Worm (Caenorhabditis elegans) whole organism, mixed stage, embryonic: ENCODE data around the gene W02D7.12.

Source experiments
- M03D4.4 ChIP-seq: sonication (generic microtip); optimal IDR thresholded peaks from 2 replicates; lab custom pipeline; 2017; ENCODE audit warnings: mild to moderate bottlenecking, missing genetic modification characterization, missing compliant biosample characterization
- bed-3 ChIP-seq: fragments of 200-800 bp; sonication (Bioruptor generic); optimal IDR thresholded peaks from 3 replicates; lab custom pipeline; 2018; ENCODE audit warnings: mild to moderate bottlenecking, missing genetic modification characterization, moderate library complexity, missing compliant biosample characterization
- blmp-1 ChIP-seq: fragments of 150-350 bp; optimal IDR thresholded peaks from 2 replicates; lab custom pipeline; 2014; ENCODE audit warnings: missing biosample characterization, missing genetic modification characterization
- ceh-39 ChIP-seq: fragments of 150-350 bp; optimal IDR thresholded peaks from 2 replicates; lab custom pipeline; 2014; ENCODE audit warnings: missing biosample characterization, missing genetic modification characterization
- ceh-43 ChIP-seq: fragments of 200-800 bp; sonication (Bioruptor generic); optimal IDR thresholded peaks from 2 replicates; lab custom pipeline; 2018; ENCODE audit warnings: mild to moderate bottlenecking, missing genetic modification characterization, moderate library complexity, missing compliant biosample characterization
- ces-1 ChIP-seq: fragments of 150-350 bp; optimal IDR thresholded peaks from 2 replicates; lab custom pipeline; 2014; ENCODE audit warnings: missing biosample characterization, missing genetic modification reagents, missing genetic modification characterization
- cnd-1 ChIP-seq: fragments of 200-800 bp; sonication (Bioruptor generic); optimal IDR thresholded peaks from 2 replicates; lab custom pipeline; 2018; ENCODE audit warnings: mild to moderate bottlenecking, missing genetic modification characterization, missing compliant biosample characterization
- drap-1 ChIP-seq: fragments of 200-800 bp; sonication (Bioruptor generic); optimal IDR thresholded peaks from 3 replicates; lab custom pipeline; 2018; ENCODE audit warnings: mild to moderate bottlenecking, missing genetic modification characterization, missing compliant biosample characterization
- elt-1 ChIP-seq: sonication (generic microtip); optimal IDR thresholded peaks from 2 replicates; lab custom pipeline; 2017; ENCODE audit warnings: missing genetic modification characterization, mild to moderate bottlenecking, missing compliant biosample characterization, antibody characterized with exemption, moderate library complexity, borderline replicate concordance; ENCODE audit not compliant: insufficient read depth
- elt-3 ChIP-seq: fragments of 150-350 bp; optimal IDR thresholded peaks from 2 replicates; lab custom pipeline; 2014; ENCODE audit warnings: missing biosample characterization, missing genetic modification characterization
- flh-1 ChIP-seq: fragments of 200-800 bp; sonication (Bioruptor generic); optimal IDR thresholded peaks from 2 replicates; lab custom pipeline; 2018; ENCODE audit warnings: mild to moderate bottlenecking, missing genetic modification characterization, moderate library complexity, missing compliant biosample characterization
- ham-2 ChIP-seq: fragments of 200-800 bp; sonication (Bioruptor generic); optimal IDR thresholded peaks from 2 replicates; lab custom pipeline; 2018; ENCODE audit warnings: mild to moderate bottlenecking, missing genetic modification characterization, missing compliant biosample characterization
- hlh-1 ChIP-seq: fragments of 150-350 bp; optimal IDR thresholded peaks from 2 replicates; lab custom pipeline; 2014; ENCODE audit warnings: missing biosample characterization, missing genetic modification reagents, missing genetic modification characterization
- lin-13 ChIP-seq: fragments of 150-350 bp; optimal IDR thresholded peaks from 2 replicates; lab custom pipeline; 2014; ENCODE audit warnings: missing biosample characterization, missing genetic modification characterization
- lin-32 ChIP-seq: fragments of 200-800 bp; sonication (Bioruptor generic); optimal IDR thresholded peaks from 2 replicates; lab custom pipeline; 2018; ENCODE audit warnings: mild to moderate bottlenecking, missing genetic modification characterization, missing compliant biosample characterization
- lsy-2 ChIP-seq: fragments of 150-350 bp; optimal IDR thresholded peaks from 2 replicates; lab custom pipeline; 2014; ENCODE audit warnings: missing biosample characterization, missing genetic modification characterization
- mab-5 ChIP-seq: fragments of 150-350 bp; optimal IDR thresholded peaks from 2 replicates; lab custom pipeline; 2014; ENCODE audit warnings: missing biosample characterization, missing genetic modification characterization
- mep-1 ChIP-seq: fragments of 150-350 bp; optimal IDR thresholded peaks from 2 replicates; lab custom pipeline; 2017; ENCODE audit warnings: missing biosample characterization, missing genetic modification reagents, missing genetic modification characterization, inconsistent platforms
- mls-2 ChIP-seq: sonication (generic microtip); optimal IDR thresholded peaks from 2 replicates; lab custom pipeline; 2016; ENCODE audit warnings: mild to moderate bottlenecking, missing genetic modification characterization, moderate library complexity, missing compliant biosample characterization
- nhr-12 ChIP-seq: fragments of 150-350 bp; optimal IDR thresholded peaks from 2 replicates; lab custom pipeline; 2014; ENCODE audit warnings: missing biosample characterization, missing genetic modification characterization
- nhr-28 ChIP-seq: fragments of 150-350 bp; optimal IDR thresholded peaks from 2 replicates; lab custom pipeline; 2014; ENCODE audit warnings: missing biosample characterization, missing genetic modification characterization
- nhr-76 ChIP-seq: sonication (generic microtip); optimal IDR thresholded peaks from 2 replicates; lab custom pipeline; 2017; ENCODE audit warnings: missing biosample characterization, missing genetic modification characterization
- pha-4 ChIP-seq: fragments of 150-350 bp; optimal IDR thresholded peaks from 2 replicates; lab custom pipeline; 2018; ENCODE audit warnings: missing biosample characterization, missing genetic modification reagents, missing genetic modification characterization
- sem-2 ChIP-seq: fragments of 200-800 bp; sonication (Bioruptor generic); optimal IDR thresholded peaks from 2 replicates; lab custom pipeline; 2018; ENCODE audit warnings: mild to moderate bottlenecking, missing genetic modification characterization, missing compliant biosample characterization
- snpc-4 ChIP-seq: fragments of 150-350 bp; optimal IDR thresholded peaks from 2 replicates; lab custom pipeline; 2014; ENCODE audit warnings: missing biosample characterization, missing genetic modification characterization
- sptf-1 ChIP-seq: sonication (generic microtip); optimal IDR thresholded peaks from 2 replicates; lab custom pipeline; 2017; ENCODE audit warnings: mild to moderate bottlenecking, missing genetic modification characterization, moderate library complexity, missing compliant biosample characterization
- tbx-8 ChIP-seq: fragments of 200-800 bp; sonication (Bioruptor generic); optimal IDR thresholded peaks from 2 replicates; lab custom pipeline; 2018; ENCODE audit warnings: mild to moderate bottlenecking, missing genetic modification characterization, moderate library complexity, missing compliant biosample characterization
- unc-120 ChIP-seq: sonication (generic microtip); optimal IDR thresholded peaks from 2 replicates; lab custom pipeline; 2017; ENCODE audit warnings: missing genetic modification characterization, missing compliant biosample characterization; ENCODE audit not compliant: poor library complexity, severe bottlenecking
- unc-39 ChIP-seq: fragments of 150-350 bp; optimal IDR thresholded peaks from 2 replicates; lab custom pipeline; 2014; ENCODE audit warnings: missing biosample characterization, missing genetic modification characterization
- unc-62 ChIP-seq: fragments of 150-350 bp; optimal IDR thresholded peaks from 2 replicates; lab custom pipeline; 2014; ENCODE audit warnings: missing biosample characterization, missing genetic modification reagents, missing genetic modification characterization
- zip-8 ChIP-seq: fragments of 150-350 bp; optimal IDR thresholded peaks from 2 replicates; lab custom pipeline; 2014; ENCODE audit warnings: missing biosample characterization, missing genetic modification characterization
- ztf-11 ChIP-seq: fragments of 150-350 bp; optimal IDR thresholded peaks from 2 replicates; lab custom pipeline; 2014; ENCODE audit warnings: missing biosample characterization, missing genetic modification characterization

The W02D7.12 gene

DNA sequence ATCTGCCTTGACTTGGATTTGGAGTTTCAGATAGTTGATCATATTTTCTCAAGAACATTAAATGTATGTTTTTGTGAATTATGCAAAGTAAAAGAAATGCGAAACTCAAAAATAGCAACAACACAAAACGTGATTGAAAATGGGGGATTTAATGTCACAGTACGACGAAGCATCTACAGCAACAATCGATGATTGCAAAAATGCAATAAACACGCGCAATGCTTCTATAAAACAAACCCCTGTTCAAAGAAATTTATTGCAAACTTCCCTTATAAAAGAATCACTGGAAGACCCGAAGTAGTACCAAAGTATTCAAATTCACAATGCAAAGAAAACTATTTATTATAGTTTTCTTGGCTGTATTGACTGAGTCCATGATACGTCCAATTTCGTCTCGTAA lies 6.8 kb downstream of the W02D7.12 start, which contains the start of gene clec-219:
Gene clec-219, plus strand, starts transcription at position 301 of the 400 bp plus-strand sequence.
- TF ChIP-seq hlh-1 (no peak), zip-8 (tag; lab: Kevin White, UChicago) (no peak), unc-120 (no peak), mls-2 (tag; lab: Kevin White, UChicago) (no peak), ces-1 (GFP tag; lab: Kevin White, UChicago) (no peak), drap-1 (no peak), elt-1 (tag; lab: Kevin White, UChicago) (no peak), tbx-8 (no peak), flh-1 (GFP tag; lab: Kevin White, UChicago) (no peak), bed-3 (no peak), pha-4 (tag; lab: Kevin White, UChicago) (no peak), ztf-11 (tag; lab: Kevin White, UChicago) (no peak), cnd-1 (no peak), unc-39 (tag; lab: Kevin White, UChicago) (no peak), elt-3 (tag; lab: Kevin White, UChicago) (no peak), ceh-39 (no peak)

DNA sequence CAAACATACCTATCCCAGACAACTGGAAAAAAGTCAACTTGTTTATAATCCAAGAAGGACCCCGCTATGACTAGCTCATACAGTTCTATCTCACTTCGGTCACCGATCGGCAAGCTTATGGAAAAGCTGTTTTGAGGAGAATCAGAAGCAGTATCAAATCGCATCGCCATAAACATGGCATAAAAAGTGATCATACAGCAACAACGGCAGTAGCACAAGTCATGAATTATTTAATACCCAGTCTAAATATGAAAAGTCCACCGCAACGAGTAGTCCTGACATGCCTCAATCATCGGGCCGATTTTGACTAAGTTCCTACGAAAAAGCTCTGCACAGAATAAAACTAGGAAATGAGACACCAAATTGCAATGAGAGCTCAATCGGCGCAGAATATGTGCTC lies 12.2 kb downstream of the W02D7.12 start:
- no peak for TF ChIP-seq lsy-2 (tag; lab: Kevin White, UChicago)
- no peak for TF ChIP-seq mab-5 (tag; lab: Kevin White, UChicago)
- no peak for TF ChIP-seq pha-4 (tag; lab: Kevin White, UChicago)
- TF ChIP-seq nhr-76 (tag; lab: Kevin White, UChicago): no peak
- TF ChIP-seq elt-3 (tag; lab: Kevin White, UChicago): no peak
- no peak for TF ChIP-seq nhr-28 (tag; lab: Kevin White, UChicago)
- TF ChIP-seq drap-1: no peak
- TF ChIP-seq zip-8 (tag; lab: Kevin White, UChicago): no peak
- TF ChIP-seq mls-2 (tag; lab: Kevin White, UChicago): no peak
- no peak for TF ChIP-seq sptf-1 (tag; lab: Kevin White, UChicago)
- TF ChIP-seq lin-13 (tag; lab: Kevin White, UChicago): no peak
- no peak for TF ChIP-seq unc-39 (tag; lab: Kevin White, UChicago)
- no peak for TF ChIP-seq M03D4.4 (tag; lab: Kevin White, UChicago)
- TF ChIP-seq cnd-1: no peak
- no peak for TF ChIP-seq unc-62 (GFP tag; lab: Kevin White, UChicago)
- TF ChIP-seq lin-32 (GFP tag; lab: Kevin White, UChicago): no peak
- TF ChIP-seq unc-120: no peak
- no peak for TF ChIP-seq sem-2
- no peak for TF ChIP-seq snpc-4 (tag; lab: Kevin White, UChicago)
- TF ChIP-seq mep-1 (tag; lab: Kevin White, UChicago): no peak

ce11 chrV:8325906-8326305 lies 14.6 kb downstream of the W02D7.12 start:
- TF ChIP-seq ceh-39 (no peak), ces-1 (GFP tag; lab: Kevin White, UChicago) (no peak), lin-13 (tag; lab: Kevin White, UChicago) (no peak), hlh-1 (no peak), M03D4.4 (tag; lab: Kevin White, UChicago) (no peak), tbx-8 (no peak)

DNA sequence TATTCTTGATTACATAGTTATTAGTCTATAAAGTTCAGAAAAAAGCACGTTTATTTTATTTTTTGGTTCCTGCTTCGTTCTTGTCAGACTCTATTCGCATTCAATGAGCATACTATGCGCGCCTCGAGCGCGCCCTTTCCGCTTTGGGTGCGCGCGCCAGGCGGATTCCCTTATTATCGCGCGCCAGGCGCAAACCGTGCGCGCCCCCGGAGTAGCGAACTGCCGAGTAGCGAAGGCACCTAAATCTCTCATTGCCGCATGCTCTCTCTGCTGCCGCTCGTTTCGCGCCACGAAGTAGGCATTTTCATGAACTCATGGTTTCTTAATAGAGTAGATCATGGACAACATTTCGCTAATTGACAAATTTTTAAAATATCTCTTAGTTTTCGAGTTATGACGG lies 15.8 kb downstream of the W02D7.12 start:
- no peak for TF ChIP-seq bed-3
- no peak for TF ChIP-seq cnd-1
- TF ChIP-seq unc-120: no peak
- TF ChIP-seq sem-2: no peak
- no peak for TF ChIP-seq hlh-1
- TF ChIP-seq ces-1 (GFP tag; lab: Kevin White, UChicago): no peak
- no peak for TF ChIP-seq nhr-28 (tag; lab: Kevin White, UChicago)
- no peak for TF ChIP-seq nhr-12
- TF ChIP-seq ztf-11 (tag; lab: Kevin White, UChicago): no peak
- TF ChIP-seq blmp-1 (tag; lab: Kevin White, UChicago): no peak
- TF ChIP-seq mep-1 (tag; lab: Kevin White, UChicago): no peak
- no peak for TF ChIP-seq tbx-8
- TF ChIP-seq unc-62 (GFP tag; lab: Kevin White, UChicago): no peak
- TF ChIP-seq mls-2 (tag; lab: Kevin White, UChicago): no peak
- TF ChIP-seq zip-8 (tag; lab: Kevin White, UChicago): no peak
- TF ChIP-seq ceh-43 (GFP tag; lab: Kevin White, UChicago): no peak
- no peak for TF ChIP-seq nhr-76 (tag; lab: Kevin White, UChicago)
- no peak for TF ChIP-seq mab-5 (tag; lab: Kevin White, UChicago)

DNA sequence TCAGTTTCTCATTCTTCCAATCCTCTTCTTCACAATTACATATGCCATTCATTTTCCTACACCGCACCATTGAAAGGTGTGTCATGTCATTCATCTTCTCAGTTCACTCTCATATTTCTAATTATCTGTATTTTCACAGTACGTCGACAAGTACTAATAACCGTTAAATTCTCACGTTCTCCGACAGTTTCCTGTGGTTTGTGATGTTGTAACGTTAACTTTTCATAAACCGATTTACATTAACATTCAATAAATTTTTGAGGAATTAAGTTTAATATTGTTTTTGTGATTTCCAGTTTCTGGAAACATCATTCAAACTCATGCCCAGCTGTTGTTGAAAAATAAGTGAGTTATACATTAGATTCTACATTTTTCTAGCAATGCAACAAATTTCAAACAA lies 23.1 kb downstream of the W02D7.12 start, which contains the start of gene tmd-2:
Gene tmd-2, plus strand, starts transcription at position 301 of the 400 bp plus-strand sequence.
- TF ChIP-seq mls-2 (tag; lab: Kevin White, UChicago): no peak
- no peak for TF ChIP-seq cnd-1
- no peak for TF ChIP-seq unc-120
- no peak for TF ChIP-seq lin-32 (GFP tag; lab: Kevin White, UChicago)
- no peak for TF ChIP-seq drap-1
- no peak for TF ChIP-seq tbx-8
- no peak for TF ChIP-seq ztf-11 (tag; lab: Kevin White, UChicago)
- no peak for TF ChIP-seq snpc-4 (tag; lab: Kevin White, UChicago)
- no peak for TF ChIP-seq lsy-2 (tag; lab: Kevin White, UChicago)
- TF ChIP-seq pha-4 (tag; lab: Kevin White, UChicago): no peak
- TF ChIP-seq ham-2: no peak
- no peak for TF ChIP-seq ces-1 (GFP tag; lab: Kevin White, UChicago)
